Fruit fly (Drosophila melanogaster) whole organism, embryonic: ENCODE data around the gene CG11811.

Experiments used
- ATbp ChIP-seq: fragments of 200-800 bp; sonication (Bioruptor generic); optimal IDR thresholded peaks from 2 replicates; lab custom pipeline; 2017; ENCODE audit warnings: missing biosample characterization, mild to moderate bottlenecking, missing genetic modification characterization, missing genetic modification reagents
- CG10462 ChIP-seq: fragments of 200-800 bp; sonication (Bioruptor generic); optimal IDR thresholded peaks from 2 replicates; lab custom pipeline; 2016; ENCODE audit warnings: missing biosample characterization, missing genetic modification characterization
- CG10654 ChIP-seq: fragments of 200-800 bp; sonication (Bioruptor generic); optimal IDR thresholded peaks from 2 replicates; lab custom pipeline; 2016; ENCODE audit warnings: missing biosample characterization, missing genetic modification characterization
- CG10979 ChIP-seq: fragments of 200-800 bp; sonication (Bioruptor generic); optimal IDR thresholded peaks from 2 replicates; lab custom pipeline; 2018; ENCODE audit warnings: missing biosample characterization, mild to moderate bottlenecking, missing genetic modification characterization, moderate library complexity
- CG11085 ChIP-seq: fragments of 200-800 bp; sonication (Bioruptor generic); IDR thresholded peaks from 2 replicates; pipeline ENCODE4 v1.3.6; 2022; ENCODE audit warnings: missing biosample characterization, missing genetic modification characterization
- CG12744 ChIP-seq: fragments of 200-800 bp; sonication (Bioruptor generic); optimal IDR thresholded peaks from 2 replicates; lab custom pipeline; 2016; ENCODE audit warnings: missing biosample characterization, missing genetic modification characterization
- CG13775 ChIP-seq: fragments of 200-800 bp; sonication (Bioruptor generic); optimal IDR thresholded peaks from 3 replicates; lab custom pipeline; 2017; ENCODE audit warnings: missing biosample characterization, mild to moderate bottlenecking, missing genetic modification characterization
- CG15601 ChIP-seq: fragments of 200-800 bp; sonication (Bioruptor generic); optimal IDR thresholded peaks from 3 replicates; lab custom pipeline; 2019; ENCODE audit warnings: missing biosample characterization, mild to moderate bottlenecking, missing genetic modification characterization, moderate library complexity
- CG1603 ChIP-seq: fragments of 200-800 bp; sonication (Bioruptor generic); optimal IDR thresholded peaks from 2 replicates; lab custom pipeline; 2019; ENCODE audit warnings: missing biosample characterization, mild to moderate bottlenecking, missing genetic modification characterization, moderate library complexity
- CG2120 ChIP-seq: fragments of 200-800 bp; sonication (Bioruptor generic); optimal IDR thresholded peaks from 3 replicates; lab custom pipeline; 2016; ENCODE audit warnings: missing biosample characterization, missing genetic modification characterization
- CG2202 ChIP-seq: fragments of 200-800 bp; sonication (Bioruptor generic); optimal IDR thresholded peaks from 2 replicates; lab custom pipeline; 2018; ENCODE audit warnings: missing biosample characterization, mild to moderate bottlenecking, missing genetic modification characterization
- CG2875 ChIP-seq: fragments of 200-800 bp; sonication (Bioruptor generic); optimal IDR thresholded peaks from 2 replicates; lab custom pipeline; 2017; ENCODE audit warnings: missing biosample characterization, mild to moderate bottlenecking, missing genetic modification characterization, missing genetic modification reagents
- CG30403 ChIP-seq: fragments of 200-800 bp; sonication (Bioruptor generic); optimal IDR thresholded peaks from 3 replicates; lab custom pipeline; 2016; ENCODE audit warnings: missing biosample characterization, missing genetic modification characterization
- CG34422 ChIP-seq: fragments of 200-800 bp; sonication (Bioruptor generic); IDR thresholded peaks from 3 replicates; pipeline ENCODE4 v1.3.6; 2022; ENCODE audit warnings: missing biosample characterization, missing genetic modification characterization
- CG3838 ChIP-seq: fragments of 200-800 bp; sonication (Bioruptor generic); optimal IDR thresholded peaks from 3 replicates; lab custom pipeline; 2016; ENCODE audit warnings: missing biosample characterization, missing genetic modification characterization
- CG4617 ChIP-seq: fragments of 200-800 bp; sonication (Bioruptor generic); optimal IDR thresholded peaks from 3 replicates; lab custom pipeline; 2016; ENCODE audit warnings: missing biosample characterization, missing genetic modification characterization, borderline replicate concordance
- CG7745 ChIP-seq: fragments of 200-800 bp; sonication (Bioruptor generic); optimal IDR thresholded peaks from 2 replicates; lab custom pipeline; 2018; ENCODE audit warnings: missing biosample characterization, mild to moderate bottlenecking, missing genetic modification characterization, moderate library complexity
- CG8478 ChIP-seq: fragments of >200 bp; optimal IDR thresholded peaks from 2 replicates; lab custom pipeline; 2018
- CG9609 ChIP-seq: fragments of 200-800 bp; sonication (Bioruptor generic); optimal IDR thresholded peaks from 3 replicates; lab custom pipeline; 2016; ENCODE audit warnings: missing biosample characterization, missing genetic modification characterization
- CTCF ChIP-seq: fragments of 200-800 bp; sonication (Bioruptor generic); optimal IDR thresholded peaks from 2 replicates; lab custom pipeline; 2017; ENCODE audit warnings: missing biosample characterization, mild to moderate bottlenecking, missing genetic modification characterization, moderate library complexity
- D19A ChIP-seq: fragments of 200-800 bp; optimal IDR thresholded peaks from 3 replicates; lab custom pipeline; 2019; ENCODE audit warnings: missing biosample characterization, mild to moderate bottlenecking, missing genetic modification characterization, moderate library complexity
- Dp ChIP-seq: fragments of 200-800 bp; sonication (Bioruptor generic); optimal IDR thresholded peaks from 2 replicates; lab custom pipeline; 2018; ENCODE audit warnings: missing biosample characterization, mild to moderate bottlenecking, missing genetic modification characterization, moderate library complexity
- ERR ChIP-seq: fragments of 200-800 bp; sonication (Bioruptor generic); optimal IDR thresholded peaks from 2 replicates; lab custom pipeline; 2016; ENCODE audit warnings: missing biosample characterization, missing genetic modification characterization
- Lim3 ChIP-seq: fragments of 200-800 bp; sonication (Bioruptor generic); IDR thresholded peaks from 2 replicates; pipeline ENCODE4 v1.3.6; 2022; ENCODE audit warnings: missing biosample characterization, missing genetic modification characterization
- MBD-R2 ChIP-seq: fragments of 200-800 bp; sonication (Bioruptor generic); IDR thresholded peaks from 2 replicates; pipeline ENCODE4 v1.3.6; 2022; ENCODE audit warnings: missing biosample characterization, missing genetic modification characterization
- Mes4 ChIP-seq: fragments of 200-800 bp; sonication (Bioruptor generic); optimal IDR thresholded peaks from 2 replicates; lab custom pipeline; 2016; ENCODE audit warnings: missing biosample characterization, missing genetic modification characterization
- Poxn ChIP-seq: fragments of 200-800 bp; sonication (Bioruptor generic); IDR thresholded peaks from 2 replicates; pipeline ENCODE4 v1.3.6; 2022; ENCODE audit warnings: missing biosample characterization, missing genetic modification characterization
- Ssrp ChIP-seq: fragments of 200-800 bp; sonication (Bioruptor generic); optimal IDR thresholded peaks from 2 replicates; lab custom pipeline; 2018; ENCODE audit warnings: missing biosample characterization, mild to moderate bottlenecking, missing genetic modification characterization, moderate library complexity
- Stat92E ChIP-seq, 3 experiments: fragments of >200 bp in 2 of 3; fragments of 200-800 bp in 1 of 3; sonication (Bioruptor generic) in 1 of 3; optimal IDR thresholded peaks; 2 replicates each; lab custom pipeline; 2017 to 2019; ENCODE audit warnings: missing biosample characterization in 3 of 3, missing genetic modification characterization in 3 of 3, mild to moderate bottlenecking in 1 of 3, moderate library complexity in 1 of 3
- Trl ChIP-seq, 3 experiments: fragments of >200 bp in 2 of 3; fragments of 200-800 bp in 1 of 3; sonication (Bioruptor generic) in 1 of 3; optimal IDR thresholded peaks; 2 replicates in 1 of 3; 3 replicates in 2 of 3; lab custom pipeline; 2016 to 2017; ENCODE audit warnings: missing biosample characterization in 1 of 3, missing genetic modification characterization in 1 of 3
- Vsx1 ChIP-seq: fragments of 200-800 bp; sonication (Bioruptor generic); optimal IDR thresholded peaks from 2 replicates; lab custom pipeline; 2017; ENCODE audit warnings: missing biosample characterization, mild to moderate bottlenecking, missing genetic modification characterization, missing genetic modification reagents
- amos ChIP-seq: fragments of 200-800 bp; sonication (Bioruptor generic); IDR thresholded peaks from 2 replicates; pipeline ENCODE4 v1.3.6; 2022; ENCODE audit warnings: missing biosample characterization, missing genetic modification characterization; ENCODE audit not compliant: partially characterized antibody
- ase ChIP-seq: fragments of 200-800 bp; sonication (Bioruptor generic); IDR thresholded peaks from 3 replicates; pipeline ENCODE4 v1.3.6; 2022; ENCODE audit warnings: missing biosample characterization, missing genetic modification characterization
- btn ChIP-seq: fragments of 200-800 bp; sonication (Bioruptor generic); optimal IDR thresholded peaks from 2 replicates; lab custom pipeline; 2016; ENCODE audit warnings: missing biosample characterization, missing genetic modification characterization
- cato ChIP-seq: fragments of 200-800 bp; sonication (Bioruptor generic); optimal IDR thresholded peaks from 2 replicates; lab custom pipeline; 2016; ENCODE audit warnings: missing biosample characterization, missing genetic modification characterization, borderline replicate concordance
- dati ChIP-seq: fragments of 200-800 bp; sonication (Bioruptor generic); IDR thresholded peaks from 2 replicates; pipeline ENCODE4 v1.3.6; 2022; ENCODE audit warnings: missing biosample characterization, missing genetic modification characterization
- disco-r ChIP-seq: fragments of 200-800 bp; sonication (Bioruptor generic); optimal IDR thresholded peaks from 2 replicates; lab custom pipeline; 2016; ENCODE audit warnings: missing biosample characterization, missing genetic modification characterization
- eve ChIP-seq, 2 experiments: fragments of >200 bp; optimal IDR thresholded peaks; 2 replicates each; lab custom pipeline; 2017; ENCODE audit warnings: missing biosample characterization in 2 of 2, missing genetic modification characterization in 2 of 2
- jing ChIP-seq: fragments of 200-800 bp; sonication (Bioruptor generic); optimal IDR thresholded peaks from 2 replicates; lab custom pipeline; 2018; ENCODE audit warnings: missing biosample characterization, mild to moderate bottlenecking, missing genetic modification characterization
- kay ChIP-seq: fragments of 200-800 bp; sonication (Bioruptor generic); optimal IDR thresholded peaks from 2 replicates; lab custom pipeline; 2016; ENCODE audit warnings: missing biosample characterization, missing genetic modification characterization
- luna ChIP-seq: fragments of 200-800 bp; sonication (Bioruptor generic); optimal IDR thresholded peaks from 2 replicates; lab custom pipeline; 2016; ENCODE audit warnings: missing biosample characterization, missing genetic modification characterization
- nerfin-1 ChIP-seq: fragments of 200-800 bp; sonication (Bioruptor generic); optimal IDR thresholded peaks from 3 replicates; lab custom pipeline; 2019; ENCODE audit warnings: missing biosample characterization, mild to moderate bottlenecking, missing genetic modification characterization, moderate library complexity
- pnt ChIP-seq: fragments of 200-800 bp; sonication (Bioruptor generic); optimal IDR thresholded peaks from 3 replicates; lab custom pipeline; 2016; ENCODE audit warnings: missing biosample characterization, missing genetic modification characterization
- pum ChIP-seq: fragments of 200-800 bp; sonication (Bioruptor generic); optimal IDR thresholded peaks from 2 replicates; lab custom pipeline; 2016; ENCODE audit warnings: missing biosample characterization, missing genetic modification characterization
- salm ChIP-seq: fragments of 200-800 bp; sonication (Bioruptor generic); optimal IDR thresholded peaks from 2 replicates; lab custom pipeline; 2018; ENCODE audit warnings: missing biosample characterization, mild to moderate bottlenecking, missing genetic modification characterization
- sens-2 ChIP-seq: fragments of 200-800 bp; sonication (Bioruptor generic); IDR thresholded peaks from 2 replicates; pipeline ENCODE4 v1.3.6; 2022; ENCODE audit warnings: missing biosample characterization, missing genetic modification characterization
- so ChIP-seq: fragments of 200-800 bp; sonication (Bioruptor generic); IDR thresholded peaks from 3 replicates; pipeline ENCODE4 v1.3.6; 2022; ENCODE audit warnings: missing biosample characterization, missing genetic modification characterization
- tup ChIP-seq: fragments of 200-800 bp; sonication (Bioruptor generic); optimal IDR thresholded peaks from 2 replicates; lab custom pipeline; 2016; ENCODE audit warnings: missing biosample characterization, mild to moderate bottlenecking, missing genetic modification characterization, moderate library complexity
- unc-4 ChIP-seq: fragments of 200-800 bp; sonication (Bioruptor generic); IDR thresholded peaks from 2 replicates; pipeline ENCODE4 v1.3.6; 2022; ENCODE audit warnings: missing biosample characterization, missing genetic modification characterization; ENCODE audit not compliant: partially characterized antibody
- zen2 ChIP-seq: fragments of 200-800 bp; sonication (Bioruptor generic); IDR thresholded peaks from 3 replicates; pipeline ENCODE4 v1.3.6; 2022; ENCODE audit warnings: missing biosample characterization, missing genetic modification characterization; ENCODE audit not compliant: partially characterized antibody

Gene CG11811

dm6 chr3L:10678545-10679067 lies 12.2 kb upstream of the CG11811 start (continued):
- peak; percentile 94 for TF ChIP-seq CG34422 (GFP tag; lab: Robert Waterston, UW)
- peak; percentile 91 for TF ChIP-seq pnt (GFP tag; lab: Kevin White, UChicago)
- TF ChIP-seq CG11085 (GFP tag; lab: Robert Waterston, UW): no peak; the same call in none of the 2 replicates
- peak; percentile 86 for TF ChIP-seq sens-2 (GFP tag; lab: Robert Waterston, UW)
- peak; percentile 95 for TF ChIP-seq CG2875
- peak; percentile 94 for TF ChIP-seq Vsx1
- TF ChIP-seq CG4617: peak; percentile 39
- peak; percentile 94; the same call in 2 of the 3 replicates for TF ChIP-seq so (GFP tag; lab: Robert Waterston, UW)
- peak; percentile 22 for TF ChIP-seq CG7745 (tag; lab: Kevin White, UChicago)
- peak; percentile 92 for TF ChIP-seq CG15601 (tag; lab: Kevin White, UChicago)
- peak; percentile 73 for TF ChIP-seq ERR (GFP tag; lab: Kevin White, UChicago)
- peak; percentile 76; the same call in 1 of the 2 replicates for TF ChIP-seq dati (GFP tag; lab: Robert Waterston, UW)
- peak; percentile 83 for TF ChIP-seq CG10654 (GFP tag; lab: Kevin White, UChicago)
- peak; percentile 72 for TF ChIP-seq cato
- TF ChIP-seq ase (GFP tag; lab: Robert Waterston, UW): peak; percentile 92
- TF ChIP-seq ATbp (GFP tag; lab: Kevin White, UChicago): peak; percentile 95
- TF ChIP-seq tup: peak; percentile 62
- no peak for TF ChIP-seq amos (GFP tag; lab: Robert Waterston, UW)
- TF ChIP-seq nerfin-1 (tag; lab: Kevin White, UChicago): peak; percentile 93
- peak; percentile 83 for TF ChIP-seq CG2202 (tag; lab: Kevin White, UChicago)
- TF ChIP-seq CTCF (GFP tag; lab: Kevin White, UChicago): peak; percentile 33
- TF ChIP-seq Mes4: peak; percentile 88
- TF ChIP-seq Trl (optimal IDR thresholded peaks at IDR 0.05; lab: Kevin White, UChicago): no peak
- peak; percentile 92 for TF ChIP-seq Trl (GFP tag; optimal IDR thresholded peaks at IDR 0.05; lab: Kevin White, UChicago)
- peak; percentile 89 for TF ChIP-seq CG3838 (GFP tag; lab: Kevin White, UChicago)
- peak; percentile 20 for TF ChIP-seq luna (GFP tag; lab: Kevin White, UChicago)
- peak; percentile 85 for TF ChIP-seq CG9609
- TF ChIP-seq CG30403 (GFP tag; lab: Kevin White, UChicago): peak; percentile 98
- TF ChIP-seq CG13775 (GFP tag; lab: Kevin White, UChicago): peak; percentile 95
- TF ChIP-seq CG10979 (tag; lab: Kevin White, UChicago): peak; percentile 95
- TF ChIP-seq Dp (GFP tag; lab: Kevin White, UChicago): peak; percentile 1
- peak; percentile 91 for TF ChIP-seq Ssrp (tag; lab: Kevin White, UChicago)
- TF ChIP-seq zen2 (GFP tag; lab: Robert Waterston, UW): no peak
- peak; percentile 76 for TF ChIP-seq MBD-R2 (GFP tag; lab: Robert Waterston, UW)
- TF ChIP-seq CG1603 (tag; lab: Kevin White, UChicago): peak; percentile 85
- TF ChIP-seq CG8478 (lab: Kevin White, UChicago): no peak
- peak in 1 of 3 experiments; percentile 86 for TF ChIP-seq Stat92E (GFP tag; optimal IDR thresholded peaks at IDR 0.05; lab: Kevin White, UChicago)
- peak; percentile 66 for TF ChIP-seq btn (GFP tag; lab: Kevin White, UChicago)
- TF ChIP-seq Poxn (GFP tag; lab: Robert Waterston, UW): peak; percentile 86
- TF ChIP-seq pum (GFP tag; lab: Kevin White, UChicago): peak; percentile 91
- TF ChIP-seq disco-r (GFP tag; lab: Kevin White, UChicago): peak; percentile 91
- TF ChIP-seq CG2120 (GFP tag; lab: Kevin White, UChicago): peak; percentile 96
- TF ChIP-seq D19A (tag; lab: Kevin White, UChicago): peak; percentile 93
- TF ChIP-seq unc-4 (GFP tag; lab: Robert Waterston, UW): no peak
- TF ChIP-seq CG10462 (GFP tag; lab: Kevin White, UChicago): peak; percentile 80
- peak; percentile 78 for TF ChIP-seq CG12744 (GFP tag; lab: Kevin White, UChicago)
- TF ChIP-seq eve (GFP tag; optimal IDR thresholded peaks at IDR 0.05; lab: Kevin White, UChicago): peak in 1 of 2 experiments; percentile 94
- TF ChIP-seq jing: peak; percentile 77
- peak; percentile 96 for TF ChIP-seq salm (tag; lab: Kevin White, UChicago)
- TF ChIP-seq Lim3 (GFP tag; lab: Robert Waterston, UW): 0 out of 2 replicates have a peak, but pooled peaks have one; percentile 54
- peak; percentile 82 for TF ChIP-seq kay (GFP tag; lab: Kevin White, UChicago)
